Worm (Caenorhabditis elegans): ENCODE data around the gene wago-5.

ce11 chrII:5846181-5846580 is 30.9 kb upstream of the wago-5 start:
- TF ChIP-seq him-1 (tag; optimal IDR thresholded peaks at IDR 0.05) (no peak), W03F9.2 (tag; optimal IDR thresholded peaks at IDR 0.05) (no peak)
